Worm (Caenorhabditis elegans): ENCODE results near the gene gei-1.

gei-1 gene

ce11 chrIII:3323906-3324305, 20.8 kb upstream of the gei-1 start:
- TF ChIP-seq madf-5 (GFP tag; IDR thresholded peaks at IDR 0.05), result no peak
- TF ChIP-seq unc-39 (tag; optimal IDR thresholded peaks at IDR 0.05), result no peak
- peak; percentile 30 for TF ChIP-seq dve-1 (tag; optimal IDR thresholded peaks at IDR 0.05; ENCODE audit: insufficient read depth)
- TF ChIP-seq daf-19 (GFP tag; conservative IDR thresholded peaks at IDR 0.05), result no peak
- TF ChIP-seq tra-1 (GFP tag; IDR thresholded peaks at IDR 0.05), result no peak
- TF ChIP-seq F10B5.3 (tag; optimal IDR thresholded peaks at IDR 0.05), result no peak
- TF ChIP-seq nhr-102 (tag; optimal IDR thresholded peaks at IDR 0.05), result peak; percentile 9
- peak; percentile 61 for TF ChIP-seq mep-1 (tag; optimal IDR thresholded peaks at IDR 0.05)
- no peak for TF ChIP-seq cey-2 (tag; optimal IDR thresholded peaks at IDR 0.05; ENCODE audit: borderline replicate concordance, insufficient read depth)
- no peak for TF ChIP-seq skn-1 (tag; optimal IDR thresholded peaks at IDR 0.05)
- TF ChIP-seq pqm-1 (tag; optimal IDR thresholded peaks at IDR 0.05), result no peak
- TF ChIP-seq zfp-2 (tag; optimal IDR thresholded peaks at IDR 0.05), result no peak
- TF ChIP-seq T26A8.4 (GFP tag; IDR thresholded peaks at IDR 0.05), result no peak
- no peak for TF ChIP-seq nhr-10 (tag; optimal IDR thresholded peaks at IDR 0.05)
- peak; percentile 16 for TF ChIP-seq fkh-10 (GFP tag; optimal IDR thresholded peaks at IDR 0.05)
- no peak for TF ChIP-seq snpc-1.2 (GFP tag; IDR thresholded peaks at IDR 0.05)
- TF ChIP-seq sdz-12 (GFP tag; optimal IDR thresholded peaks at IDR 0.05), result no peak
- no peak for TF ChIP-seq daf-12 (tag; optimal IDR thresholded peaks at IDR 0.05)
- peak; percentile 8 for TF ChIP-seq spr-1 (tag; optimal IDR thresholded peaks at IDR 0.05)
- peak; percentile 2 for TF ChIP-seq lin-13 (GFP tag; optimal IDR thresholded peaks at IDR 0.05)
- TF ChIP-seq arid-1 (GFP tag; conservative IDR thresholded peaks at IDR 0.05), result peak; percentile 34; the same call in 1 of the 2 replicates
- TF ChIP-seq nhr-6 (tag; optimal IDR thresholded peaks at IDR 0.05), result peak; percentile 8
- TF ChIP-seq dmd-6 (GFP tag; IDR thresholded peaks at IDR 0.05), result no peak
- peak in 1 of 2 experiments; percentile 88 for TF ChIP-seq lsy-2 (tag; optimal IDR thresholded peaks at IDR 0.05)
- TF ChIP-seq mxl-2 (GFP tag; conservative IDR thresholded peaks at IDR 0.05), result no peak
- no peak for TF ChIP-seq Y48G9A.11 (GFP tag; IDR thresholded peaks at IDR 0.05)
- peak; percentile 66 for TF ChIP-seq ama-1 (optimal IDR thresholded peaks at IDR 0.05)
- no peak for TF ChIP-seq mdt-29 (GFP tag; IDR thresholded peaks at IDR 0.05)
- no peak for TF ChIP-seq zip-2 (tag; optimal IDR thresholded peaks at IDR 0.05)
- TF ChIP-seq php-3 (GFP tag; IDR thresholded peaks at IDR 0.05), result no peak
- no peak for TF ChIP-seq ceh-28 (tag; optimal IDR thresholded peaks at IDR 0.05)
- no peak for TF ChIP-seq ceh-44 (GFP tag; IDR thresholded peaks at IDR 0.05)
- TF ChIP-seq lin-15B (tag; optimal IDR thresholded peaks at IDR 0.05), result no peak
- no peak for TF ChIP-seq lin-39 (tag; optimal IDR thresholded peaks at IDR 0.05)
- TF ChIP-seq gei-8 (GFP tag; optimal IDR thresholded peaks at IDR 0.05), result no peak
- no peak for TF ChIP-seq nhr-237 (tag; optimal IDR thresholded peaks at IDR 0.05)
- no peak for TF ChIP-seq ces-1 (GFP tag; optimal IDR thresholded peaks at IDR 0.05)
- no peak for TF ChIP-seq lin-29 (GFP tag; IDR thresholded peaks at IDR 0.05)
- no peak for TF ChIP-seq D1046.2 (GFP tag; IDR thresholded peaks at IDR 0.05)
- no peak for TF ChIP-seq dmd-8 (GFP tag; IDR thresholded peaks at IDR 0.05)
- TF ChIP-seq hif-1 (tag; optimal IDR thresholded peaks at IDR 0.05), result peak in 1 of 2 experiments; percentile 2
- no peak for TF ChIP-seq nhr-76 (tag; optimal IDR thresholded peaks at IDR 0.05)
- peak; percentile 15 for TF ChIP-seq F49E8.2 (tag; optimal IDR thresholded peaks at IDR 0.05; ENCODE audit: borderline replicate concordance)
- TF ChIP-seq snpc-4 (tag; optimal IDR thresholded peaks at IDR 0.05), result no peak
- no peak for TF ChIP-seq saeg-2 (GFP tag; IDR thresholded peaks at IDR 0.05)
- peak; percentile 65; the same call in 1 of the 2 replicates for TF ChIP-seq nhr-42 (GFP tag; IDR thresholded peaks at IDR 0.05)
- TF ChIP-seq madf-9 (GFP tag; conservative IDR thresholded peaks at IDR 0.05), result no peak
- no peak for TF ChIP-seq ztf-11 (tag; optimal IDR thresholded peaks at IDR 0.05)
- TF ChIP-seq mxl-3 (GFP tag; optimal IDR thresholded peaks at IDR 0.05), result no peak
- peak; percentile 90 for TF ChIP-seq aha-1 (tag)
- peak; percentile 83 for TF ChIP-seq mes-2 (tag; optimal IDR thresholded peaks at IDR 0.05; ENCODE audit: poor library complexity, severe bottlenecking)
- peak; percentile 75 for TF ChIP-seq lin-38 (GFP tag; IDR thresholded peaks at IDR 0.05)

Data from whole organism, L4 larva.